Worm (Caenorhabditis elegans): Measurements from ENCODE around the gene nhr-125.

DNA sequence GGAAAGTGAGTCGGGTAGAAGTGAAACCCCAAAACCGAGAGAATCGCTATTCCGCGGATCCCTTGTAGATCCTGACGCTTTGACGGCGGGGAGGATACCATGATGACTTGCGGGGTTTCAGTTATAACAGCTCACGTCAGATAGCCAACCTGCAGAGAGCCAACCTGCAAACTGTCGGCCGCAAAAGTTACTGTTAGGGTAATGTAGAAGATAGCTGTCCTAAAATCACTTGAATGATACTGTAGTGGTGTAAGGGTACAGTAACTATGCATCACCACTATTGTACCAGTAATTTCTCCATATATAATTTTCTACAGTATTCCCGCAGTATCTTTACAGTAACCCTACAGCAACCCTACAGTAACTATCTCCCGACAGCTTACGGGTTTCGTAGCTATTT lies 7.1 kb upstream of the nhr-125 start, which contains the start of gene oac-12:
- TF ChIP-seq F44E2.7 (GFP tag; IDR thresholded peaks at IDR 0.05) (no peak), ces-1 (GFP tag; optimal IDR thresholded peaks at IDR 0.05) (no peak)

All from whole organism, L4 larva.